Worm (Caenorhabditis elegans): ENCODE data around the gene ceh-24.

The ceh-24 gene

ce11 chrV:13818824-13819408 is 5.9 kb downstream of the ceh-24 start, which contains the start of gene sel-10 (continued):
- peak; percentile 9 for TF ChIP-seq egl-13 (tag; optimal IDR thresholded peaks at IDR 0.05)
- TF ChIP-seq nhr-85 (tag) = peak; percentile 90
- TF ChIP-seq nhr-76 (tag; optimal IDR thresholded peaks at IDR 0.05) = no peak
- peak; percentile 87 for TF ChIP-seq nhr-47 (tag; optimal IDR thresholded peaks at IDR 0.05)
- no peak for TF ChIP-seq efl-3 (GFP tag; optimal IDR thresholded peaks at IDR 0.05)
- TF ChIP-seq snu-23 (GFP tag; optimal IDR thresholded peaks at IDR 0.05) = peak; percentile 81
- TF ChIP-seq skn-1 (tag; optimal IDR thresholded peaks at IDR 0.05) = peak; percentile 51
- no peak for TF ChIP-seq unc-30 (tag; optimal IDR thresholded peaks at IDR 0.05)
- TF ChIP-seq swsn-7 (tag; optimal IDR thresholded peaks at IDR 0.05) = peak; percentile 85
- no peak for TF ChIP-seq fos-1 (tag; optimal IDR thresholded peaks at IDR 0.05)
- peak; percentile 6 for TF ChIP-seq sup-37 (GFP tag; optimal IDR thresholded peaks at IDR 0.05)
- TF ChIP-seq lin-39 (tag; optimal IDR thresholded peaks at IDR 0.05) = peak; percentile 52
- no peak for TF ChIP-seq unc-98 (GFP tag; IDR thresholded peaks at IDR 0.05)
- no peak for TF ChIP-seq mab-9 (GFP tag; IDR thresholded peaks at IDR 0.05)
- TF ChIP-seq unc-86 (tag; optimal IDR thresholded peaks at IDR 0.05) = peak; percentile 74
- TF ChIP-seq nhr-20 (tag; optimal IDR thresholded peaks at IDR 0.05) = peak; percentile 83
- peak; percentile 79 for TF ChIP-seq pax-3 (tag; optimal IDR thresholded peaks at IDR 0.05)
- TF ChIP-seq sptf-1 (tag; optimal IDR thresholded peaks at IDR 0.05) = no peak
- TF ChIP-seq ztf-11 (tag; optimal IDR thresholded peaks at IDR 0.05) = peak in 1 of 2 experiments; percentile 0
- peak; percentile 63 for TF ChIP-seq lin-15B (tag; optimal IDR thresholded peaks at IDR 0.05)
- TF ChIP-seq aly-2 (tag; optimal IDR thresholded peaks at IDR 0.05) = peak; percentile 28

- TF ChIP-seq lin-39 (tag; optimal IDR thresholded peaks at IDR 0.05) = no peak
- TF ChIP-seq mdl-1 (tag; optimal IDR thresholded peaks at IDR 0.05) = no peak
- no peak for TF ChIP-seq ets-5 (GFP tag; IDR thresholded peaks at IDR 0.05)
- no peak for TF ChIP-seq zip-4 (GFP tag; optimal IDR thresholded peaks at IDR 0.05)
- no peak for TF ChIP-seq unc-30 (tag; optimal IDR thresholded peaks at IDR 0.05)
- TF ChIP-seq mep-1 (tag; optimal IDR thresholded peaks at IDR 0.05) = no peak
- TF ChIP-seq unc-98 (GFP tag; IDR thresholded peaks at IDR 0.05) = no peak
- no peak for TF ChIP-seq sox-4 (tag; optimal IDR thresholded peaks at IDR 0.05)
- TF ChIP-seq C34B4.2 (tag; optimal IDR thresholded peaks at IDR 0.05) = no peak
Measured at ce11 chrV:13822752-13823151, 9.7 kb downstream of the ceh-24 start, which contains the start of gene hpo-31. Gene hpo-31, plus strand, starts transcription at chrV:13823052.

- peak; percentile 69 for TF ChIP-seq dsc-1 (tag; optimal IDR thresholded peaks at IDR 0.05)
- no peak for TF ChIP-seq efl-1 (optimal IDR thresholded peaks at IDR 0.05)
- peak in 1 of 2 experiments; percentile 5 for TF ChIP-seq efl-1 (GFP tag; optimal IDR thresholded peaks at IDR 0.05 in 1 of 2)
- no peak for TF ChIP-seq nhr-85 (tag)
- peak; percentile 65 for TF ChIP-seq rnt-1 (tag; optimal IDR thresholded peaks at IDR 0.05)
Measured at ce11 chrV:13827920-13828319, 14.9 kb downstream of the ceh-24 start, which contains the start of gene nrf-5. Gene nrf-5, plus strand, starts transcription at chrV:13828267.

ce11 chrV:13830813-13831212 is 17.8 kb downstream of the ceh-24 start, which contains the start of gene str-165:
Gene str-165, plus strand, starts transcription at chrV:13831113.
- TF ChIP-seq swsn-7 (tag; optimal IDR thresholded peaks at IDR 0.05) (no peak), lir-3 (tag; optimal IDR thresholded peaks at IDR 0.05; ENCODE audit: poor library complexity) (no peak), egl-27 (tag; optimal IDR thresholded peaks at IDR 0.05) (no peak), alr-1 (tag; optimal IDR thresholded peaks at IDR 0.05; ENCODE audit: borderline replicate concordance) (no peak), fos-1 (tag; optimal IDR thresholded peaks at IDR 0.05) (no peak), fkh-4 (tag; optimal IDR thresholded peaks at IDR 0.05; ENCODE audit: borderline replicate concordance) (no peak), nhr-47 (tag; optimal IDR thresholded peaks at IDR 0.05) (no peak), nhr-76 (tag; optimal IDR thresholded peaks at IDR 0.05) (no peak), nhr-237 (tag; optimal IDR thresholded peaks at IDR 0.05) (no peak), egl-13 (tag; optimal IDR thresholded peaks at IDR 0.05) (no peak), ztf-4 (tag; optimal IDR thresholded peaks at IDR 0.05) (no peak), ceh-88 (GFP tag; IDR thresholded peaks at IDR 0.05) (no peak), C16A3.4 (tag; optimal IDR thresholded peaks at IDR 0.05) (no peak), aly-2 (tag; optimal IDR thresholded peaks at IDR 0.05) (no peak), unc-86 (tag; optimal IDR thresholded peaks at IDR 0.05) (no peak), nhr-12 (tag; optimal IDR thresholded peaks at IDR 0.05) (no peak), F16B12.6 (tag; optimal IDR thresholded peaks at IDR 0.05) (no peak)
